Fruit fly (Drosophila melanogaster): ENCODE measurements around the gene Kah.

Kah gene

DNA sequence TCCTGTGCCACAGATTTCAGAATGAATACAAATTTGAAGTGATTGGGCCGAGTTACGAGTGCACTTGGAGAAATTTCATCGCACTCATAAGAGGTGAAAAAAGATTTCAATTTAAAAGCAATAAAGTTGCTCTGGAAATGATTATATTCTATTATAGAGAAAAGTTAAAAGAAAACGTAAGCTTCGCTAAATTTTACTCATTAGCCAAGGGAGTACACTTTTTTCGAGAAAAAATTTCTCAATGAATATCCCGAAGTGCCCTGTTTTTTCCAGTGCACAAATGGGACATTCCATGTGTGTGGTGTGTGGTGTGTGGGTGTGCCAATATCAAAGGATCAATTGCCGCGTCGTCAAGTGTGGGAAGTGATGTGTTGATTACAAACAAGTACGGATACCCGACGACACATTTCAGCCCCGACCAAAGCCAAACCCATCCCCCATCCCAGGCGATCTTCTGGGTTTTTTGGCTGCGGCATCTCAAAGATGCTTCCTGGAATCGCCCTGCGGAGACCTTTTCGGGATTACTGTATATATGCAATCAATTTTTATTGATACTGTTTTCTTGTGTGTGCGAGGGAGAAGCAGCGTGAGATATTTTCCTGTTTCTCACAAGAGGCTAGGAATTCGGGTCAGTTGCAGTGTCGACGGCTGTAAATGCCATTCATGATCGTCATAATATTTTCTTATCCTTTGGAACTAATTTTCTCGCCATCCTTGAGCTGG is 24.7 kb upstream of the Kah start:
- TF ChIP-seq Mnt (GFP tag; optimal IDR thresholded peaks at IDR 0.05): no peak
- no peak for TF ChIP-seq CG12768 (GFP tag; optimal IDR thresholded peaks at IDR 0.05)
- TF ChIP-seq ovo (GFP tag; optimal IDR thresholded peaks at IDR 0.05): no peak
- TF ChIP-seq CG11617 (GFP tag; optimal IDR thresholded peaks at IDR 0.05): no peak
- TF ChIP-seq CG14711 (tag; optimal IDR thresholded peaks at IDR 0.05): no peak

DNA sequence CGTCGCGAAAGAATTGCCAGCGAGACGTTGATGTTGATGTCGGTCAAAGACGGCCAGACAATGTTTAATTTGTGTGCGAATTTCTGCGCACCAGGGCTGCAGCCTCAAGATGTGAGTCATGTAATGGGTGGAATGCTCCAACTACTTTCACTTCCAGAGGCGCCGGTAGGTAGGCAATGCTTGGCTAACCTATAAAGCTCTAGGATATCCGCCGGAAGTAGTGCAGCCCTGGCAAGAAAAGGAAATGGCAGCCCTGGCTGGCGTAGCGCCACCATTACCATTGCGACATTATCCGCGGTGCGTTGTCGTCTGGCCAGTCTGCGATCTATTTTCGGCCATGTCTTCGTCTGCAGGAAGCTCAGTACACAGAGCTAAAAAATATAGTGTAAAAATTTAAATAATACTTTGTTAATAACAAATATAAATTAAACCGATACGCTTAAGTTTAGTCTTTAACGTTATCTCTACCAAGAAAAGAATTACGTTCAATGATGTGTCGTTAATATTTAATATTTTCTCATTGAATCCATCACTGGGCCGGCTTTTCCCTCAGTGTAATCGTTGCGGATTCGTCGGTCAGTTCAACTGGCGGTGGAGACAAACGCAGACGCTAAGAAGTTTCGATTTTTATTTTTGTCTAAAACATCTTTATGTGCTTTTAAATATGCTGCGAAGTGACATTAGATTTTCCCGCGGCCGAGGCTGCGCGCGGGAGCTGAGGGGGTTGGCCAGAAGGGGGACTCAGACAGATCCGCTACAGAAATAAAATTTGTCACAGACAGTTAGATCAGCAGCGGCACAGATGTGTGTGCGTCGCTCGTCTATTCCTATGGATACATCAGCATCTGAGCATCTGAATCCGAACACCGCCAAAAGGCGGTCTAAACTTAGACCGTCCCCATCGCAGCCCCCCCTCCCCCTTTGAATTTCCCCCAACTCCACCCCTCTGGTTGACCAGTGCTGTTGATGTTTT is 22.9 kb upstream of the Kah start:
- TF ChIP-seq CG14711 (tag; optimal IDR thresholded peaks at IDR 0.05) (no peak), bab1 (GFP tag; optimal IDR thresholded peaks at IDR 0.05) (peak; percentile 2)

DNA sequence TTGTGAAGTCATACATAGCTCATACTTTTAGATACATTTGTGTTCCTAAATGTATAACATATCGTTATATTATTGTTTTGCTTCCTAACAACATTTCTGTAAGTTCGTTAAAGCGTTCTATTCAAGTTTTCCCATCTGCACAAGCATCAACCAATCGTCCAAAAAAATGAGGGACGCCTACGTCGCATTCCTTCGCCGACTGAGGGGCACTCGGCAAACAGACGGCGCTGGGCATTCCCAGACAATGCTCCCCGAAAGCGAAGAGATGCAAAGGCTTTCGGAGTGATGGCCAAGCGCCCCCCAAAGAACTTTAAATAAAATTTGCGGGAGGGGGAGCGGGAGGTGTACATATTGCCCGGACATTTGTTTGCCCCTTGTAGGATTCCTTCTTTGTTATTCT is 21.7 kb upstream of the Kah start:
- no peak for TF ChIP-seq toe (GFP tag; optimal IDR thresholded peaks at IDR 0.05)

DNA sequence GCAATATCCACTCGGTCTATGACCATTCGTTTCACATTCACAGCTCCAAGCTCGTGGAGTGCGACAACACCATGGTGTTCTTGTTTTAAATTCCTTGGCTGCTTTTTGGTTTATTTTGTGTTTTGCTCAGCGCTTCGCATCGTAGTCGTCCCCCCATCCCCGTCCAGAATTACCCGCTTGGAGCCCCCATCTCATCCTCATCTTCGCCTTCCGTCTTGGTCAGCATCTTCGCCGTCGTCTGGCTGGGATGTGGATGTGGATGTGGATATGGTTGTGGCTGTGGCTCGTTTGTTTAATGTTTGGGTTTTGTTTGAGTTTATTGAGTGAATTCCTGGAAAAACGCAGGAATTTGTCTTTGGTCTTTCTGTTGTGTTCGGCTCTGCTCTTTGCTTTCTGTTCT is 20.1 kb upstream of the Kah start:
- TF ChIP-seq Mnt (GFP tag; optimal IDR thresholded peaks at IDR 0.05) (no peak), tj (GFP tag; optimal IDR thresholded peaks at IDR 0.05) (peak; percentile 19)

DNA sequence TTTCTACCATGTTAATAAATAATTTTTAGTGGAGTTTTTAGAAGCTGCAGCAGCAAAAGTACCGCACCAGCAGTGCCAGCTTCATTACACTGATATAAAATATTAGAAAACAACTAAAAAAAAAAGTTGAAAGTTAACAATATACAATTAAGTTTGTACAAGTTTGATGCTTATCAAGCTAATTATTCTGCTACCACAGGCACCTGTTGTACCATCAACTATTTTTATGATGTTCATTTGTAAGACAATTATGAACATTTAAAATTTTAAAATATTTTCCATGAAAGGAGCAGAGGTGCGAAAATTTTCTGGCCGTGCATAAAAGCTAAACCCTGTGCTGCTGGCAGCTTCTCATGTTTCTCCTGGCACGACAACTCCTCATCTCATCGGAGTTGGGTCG is 19.3 kb upstream of the Kah start:
- TF ChIP-seq CG12768 (GFP tag; optimal IDR thresholded peaks at IDR 0.05) (no peak), ovo (GFP tag; optimal IDR thresholded peaks at IDR 0.05) (no peak)

DNA sequence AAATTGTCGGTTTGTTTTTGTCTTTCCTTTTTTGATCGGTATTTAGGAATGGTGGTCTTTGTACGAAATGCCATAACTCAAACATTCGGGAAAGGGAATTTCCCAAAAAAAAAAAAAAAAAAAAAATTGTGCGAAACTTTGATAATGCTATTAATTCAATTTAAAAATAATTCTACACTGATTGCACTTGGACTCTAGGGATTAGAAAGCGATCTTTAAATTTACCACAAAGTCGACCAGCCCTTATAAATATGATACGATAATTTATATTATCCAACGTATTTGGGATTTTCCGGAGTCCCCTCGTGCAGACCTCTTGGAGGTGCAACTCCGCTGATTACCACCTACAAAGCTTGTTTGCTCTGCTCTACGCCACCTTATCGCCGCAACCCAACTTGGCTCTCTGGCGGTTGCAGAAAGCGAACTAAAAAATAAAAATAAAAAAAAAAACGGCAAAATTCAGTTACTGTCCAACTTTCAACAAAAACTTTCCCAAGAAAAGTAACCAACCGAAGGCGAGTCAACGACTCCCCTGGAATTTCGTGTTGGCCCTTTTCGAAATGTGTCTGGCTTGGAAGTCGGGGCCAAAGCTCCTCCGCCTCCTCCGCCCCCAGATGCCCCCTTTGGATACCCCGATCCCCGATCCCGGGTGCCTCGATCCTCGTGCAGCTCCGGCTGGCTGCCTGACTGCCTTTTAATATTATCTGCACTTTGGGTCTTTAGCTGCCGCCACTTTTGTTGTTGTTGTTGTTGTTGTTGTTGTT is 18.7 kb upstream of the Kah start:
- TF ChIP-seq CG1620 (GFP tag; optimal IDR thresholded peaks at IDR 0.05) (no peak), CG5204 (GFP tag; optimal IDR thresholded peaks at IDR 0.05) (no peak), CG7045 (GFP tag; optimal IDR thresholded peaks at IDR 0.05) (no peak), toe (GFP tag; optimal IDR thresholded peaks at IDR 0.05) (no peak), kay (GFP tag; ENCODE audit: borderline replicate concordance) (no peak), tj (GFP tag; optimal IDR thresholded peaks at IDR 0.05) (no peak), pad (GFP tag; optimal IDR thresholded peaks at IDR 0.05) (no peak), CG7101 (tag; optimal IDR thresholded peaks at IDR 0.05) (no peak), CG14711 (tag; optimal IDR thresholded peaks at IDR 0.05) (no peak), cic (GFP tag; optimal IDR thresholded peaks at IDR 0.05) (no peak), cnc (optimal IDR thresholded peaks at IDR 0.05) (no peak), CG33017 (tag; optimal IDR thresholded peaks at IDR 0.05) (no peak), CG11617 (GFP tag; optimal IDR thresholded peaks at IDR 0.05) (no peak), Clk (GFP tag; optimal IDR thresholded peaks at IDR 0.05) (no peak), Crg-1 (GFP tag; optimal IDR thresholded peaks at IDR 0.05) (no peak), CG12768 (GFP tag; optimal IDR thresholded peaks at IDR 0.05) (no peak), ovo (GFP tag; optimal IDR thresholded peaks at IDR 0.05) (no peak), Hr96 (GFP tag; optimal IDR thresholded peaks at IDR 0.05) (no peak), Mnt (GFP tag; optimal IDR thresholded peaks at IDR 0.05) (no peak)

DNA sequence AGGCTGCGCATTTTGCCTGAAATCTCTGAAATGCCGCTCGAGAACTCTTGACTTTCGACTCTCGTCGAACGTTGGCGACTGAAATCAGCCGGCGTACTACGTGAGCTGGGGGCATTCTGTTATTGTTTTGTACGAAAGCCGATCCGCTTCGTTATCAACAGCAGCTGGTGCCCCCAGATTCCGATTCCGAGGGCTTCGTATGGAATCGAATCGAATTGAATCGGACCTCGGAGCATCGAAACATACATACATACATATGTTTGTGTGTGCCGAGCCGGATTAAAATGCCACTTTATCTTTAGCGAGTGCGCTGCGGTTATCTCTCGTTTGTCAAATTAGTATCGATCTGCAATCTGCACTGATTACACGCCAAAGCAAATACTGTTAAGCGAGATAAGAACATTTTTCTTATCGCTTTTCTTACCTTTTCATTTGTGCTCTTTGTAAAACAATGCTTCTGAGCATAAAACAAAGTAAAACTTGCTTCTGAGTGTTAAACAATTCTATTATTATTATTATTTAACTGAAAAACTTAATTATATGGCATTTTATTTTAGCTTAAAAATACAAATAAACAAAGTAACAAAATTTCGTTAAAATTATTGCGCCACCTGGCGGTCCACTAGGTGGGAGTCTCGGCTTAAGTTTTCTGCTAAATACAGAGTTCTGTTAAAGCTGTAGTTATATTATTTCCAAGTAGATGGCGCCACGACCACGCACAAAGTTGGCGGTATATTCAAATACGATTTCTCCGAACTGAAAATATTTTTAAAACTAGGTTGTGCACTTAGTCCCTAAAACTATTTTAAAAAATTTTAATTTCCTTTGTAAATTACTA is 17.6 kb upstream of the Kah start, which contains the start of gene Reg-2:
Gene Reg-2, minus strand, starts transcription at position 80 of the 838 bp plus-strand sequence.
- TF ChIP-seq kay (GFP tag; ENCODE audit: borderline replicate concordance) (no peak), bab1 (GFP tag; optimal IDR thresholded peaks at IDR 0.05) (peak; percentile 20), CG33017 (tag; optimal IDR thresholded peaks at IDR 0.05) (peak; percentile 40), CG7045 (GFP tag; optimal IDR thresholded peaks at IDR 0.05) (peak; percentile 19), Mnt (GFP tag; optimal IDR thresholded peaks at IDR 0.05) (peak; percentile 17), pad (GFP tag; optimal IDR thresholded peaks at IDR 0.05) (peak; percentile 27), CG1620 (GFP tag; optimal IDR thresholded peaks at IDR 0.05) (peak; percentile 55), CG11617 (GFP tag; optimal IDR thresholded peaks at IDR 0.05) (no peak), Crg-1 (GFP tag; optimal IDR thresholded peaks at IDR 0.05) (peak; percentile 39), Hr96 (GFP tag; optimal IDR thresholded peaks at IDR 0.05) (peak; percentile 13), ovo (GFP tag; optimal IDR thresholded peaks at IDR 0.05) (peak; percentile 8), CG7101 (tag; optimal IDR thresholded peaks at IDR 0.05) (peak; percentile 9), cnc (optimal IDR thresholded peaks at IDR 0.05) (no peak), toe (GFP tag; optimal IDR thresholded peaks at IDR 0.05) (peak; percentile 9), cic (GFP tag; optimal IDR thresholded peaks at IDR 0.05) (peak; percentile 83)

Measured in whole organism, adult.